Worm (Caenorhabditis elegans) whole organism, young adult: ENCODE measurements around the gene lin-13.

Experiments used
- B0019.2 ChIP-seq: fragments of 200-800 bp; sonication (Bioruptor generic); conservative IDR thresholded peaks from 2 replicates; pipeline ENCODE4 v1.3.6; 2022; ENCODE audit warnings: missing genetic modification reagents, missing genetic modification characterization, missing compliant biosample characterization
- B0035.1 ChIP-seq: sonication (generic microtip); optimal IDR thresholded peaks from 2 replicates; lab custom pipeline; 2016; ENCODE audit warnings: missing genetic modification characterization, mild to moderate bottlenecking, missing compliant biosample characterization, missing genotype, missing genetic modification reagents
- F10E7.11 ChIP-seq: sonication (generic microtip); optimal IDR thresholded peaks from 2 replicates; lab custom pipeline; 2017; ENCODE audit warnings: mild to moderate bottlenecking, missing genetic modification characterization, moderate library complexity, missing compliant biosample characterization
- F49E8.2 ChIP-seq: sonication (generic microtip); optimal IDR thresholded peaks from 3 replicates; lab custom pipeline; 2017; ENCODE audit warnings: missing genetic modification characterization, mild to moderate bottlenecking, missing compliant biosample characterization, antibody characterized with exemption, moderate library complexity; ENCODE audit not compliant: insufficient read depth
- F57A8.1 ChIP-seq: fragments of 200-800 bp; sonication (Bioruptor generic); optimal IDR thresholded peaks from 2 replicates; lab custom pipeline; 2018; ENCODE audit warnings: mild to moderate bottlenecking, missing genetic modification characterization, moderate library complexity, missing compliant biosample characterization
- Y67H2A.10 ChIP-seq: fragments of 200-800 bp; sonication (Bioruptor generic); conservative IDR thresholded peaks from 2 replicates; pipeline ENCODE4 v1.3.6; 2022; ENCODE audit warnings: missing genetic modification reagents, missing genetic modification characterization, missing compliant biosample characterization
- Y79H2A.3 ChIP-seq: fragments of 200-800 bp; sonication (Bioruptor generic); conservative IDR thresholded peaks from 2 replicates; pipeline ENCODE4 v1.3.6; 2022; ENCODE audit warnings: missing genetic modification reagents, missing genetic modification characterization, missing compliant biosample characterization
- Y95B8A.8 ChIP-seq: fragments of 200-800 bp; sonication (Bioruptor generic); IDR thresholded peaks from 2 replicates; pipeline ENCODE4 v1.3.6; 2022; ENCODE audit warnings: missing genetic modification reagents, missing genetic modification characterization, missing compliant biosample characterization
- ama-1 ChIP-seq, 3 experiments: fragments of 150-350 bp in 1 of 3; sonication (generic microtip) in 2 of 3; optimal IDR thresholded peaks; 2 replicates each; lab custom pipeline; 2014 to 2018; ENCODE audit warnings: missing biosample characterization in 2 of 3, missing genetic modification characterization in 2 of 3, missing genetic modification reagents in 2 of 3
- attf-6 ChIP-seq: fragments of 200-800 bp; sonication (Bioruptor generic); IDR thresholded peaks from 2 replicates; pipeline ENCODE4 v1.3.6; 2022; ENCODE audit warnings: missing genetic modification reagents, missing genetic modification characterization, missing compliant biosample characterization
- ceh-40 ChIP-seq: fragments of 200-800 bp; sonication (Bioruptor generic); IDR thresholded peaks from 2 replicates; pipeline ENCODE4 v1.3.6; 2022; ENCODE audit warnings: missing genetic modification characterization, missing compliant biosample characterization
- ceh-79 ChIP-seq: sonication (generic microtip); optimal IDR thresholded peaks from 2 replicates; lab custom pipeline; 2017; ENCODE audit warnings: mild to moderate bottlenecking, missing genetic modification characterization, missing compliant biosample characterization
- ceh-91 ChIP-seq: fragments of 200-800 bp; sonication (Bioruptor generic); IDR thresholded peaks from 2 replicates; pipeline ENCODE4 v1.3.6; 2022; ENCODE audit warnings: missing genetic modification reagents, missing genetic modification characterization, missing compliant biosample characterization
- dpl-1 ChIP-seq: fragments of 150-350 bp; optimal IDR thresholded peaks from 2 replicates; lab custom pipeline; 2014; ENCODE audit warnings: missing biosample characterization, missing genetic modification reagents, missing genetic modification characterization
- efl-1 ChIP-seq: fragments of 150-350 bp; optimal IDR thresholded peaks from 2 replicates; lab custom pipeline; 2014; ENCODE audit warnings: missing biosample characterization, missing genetic modification reagents, missing genetic modification characterization
- egl-18 ChIP-seq: fragments of 200-800 bp; sonication (Bioruptor generic); IDR thresholded peaks from 2 replicates; pipeline ENCODE4 v1.3.6; 2022; ENCODE audit warnings: missing genetic modification reagents, missing genetic modification characterization, missing compliant biosample characterization
- egrh-3 ChIP-seq: fragments of 200-800 bp; sonication (Bioruptor generic); IDR thresholded peaks from 2 replicates; pipeline ENCODE4 v1.3.6; 2022; ENCODE audit warnings: missing genetic modification reagents, missing genetic modification characterization, missing compliant biosample characterization
- ekl-4 ChIP-seq: fragments of 200-800 bp; sonication (Bioruptor generic); IDR thresholded peaks from 2 replicates; pipeline ENCODE4 v1.3.6; 2022; ENCODE audit warnings: missing genetic modification reagents, missing genetic modification characterization, missing compliant biosample characterization
- fkh-3 ChIP-seq: sonication (generic microtip); optimal IDR thresholded peaks from 2 replicates; lab custom pipeline; 2016; ENCODE audit warnings: mild to moderate bottlenecking, missing genetic modification characterization, missing compliant biosample characterization
- hmg-20 ChIP-seq: fragments of 200-800 bp; sonication (Bioruptor generic); IDR thresholded peaks from 2 replicates; pipeline ENCODE4 v1.3.6; 2022; ENCODE audit warnings: missing genetic modification reagents, missing genetic modification characterization, missing compliant biosample characterization
- lag-1 ChIP-seq: fragments of 200-800 bp; sonication (Bioruptor generic); IDR thresholded peaks from 2 replicates; pipeline ENCODE4 v1.3.6; 2022; ENCODE audit warnings: missing genetic modification reagents, missing genetic modification characterization, missing compliant biosample characterization
- lin-26 ChIP-seq: fragments of 200-800 bp; sonication (Bioruptor generic); IDR thresholded peaks from 2 replicates; pipeline ENCODE4 v1.3.6; 2022; ENCODE audit warnings: missing genetic modification reagents, missing genetic modification characterization, missing compliant biosample characterization
- lsl-1 ChIP-seq: fragments of 200-800 bp; sonication (Bioruptor generic); optimal IDR thresholded peaks from 2 replicates; lab custom pipeline; 2018; ENCODE audit warnings: mild to moderate bottlenecking, missing genetic modification characterization, moderate library complexity, missing compliant biosample characterization
- lsy-27 ChIP-seq: sonication (generic microtip); optimal IDR thresholded peaks from 2 replicates; lab custom pipeline; 2017; ENCODE audit warnings: missing genetic modification characterization, mild to moderate bottlenecking, missing compliant biosample characterization, antibody characterized with exemption, missing genotype, borderline replicate concordance; ENCODE audit not compliant: insufficient read depth
- madf-6 ChIP-seq: fragments of 200-800 bp; sonication (Bioruptor generic); IDR thresholded peaks from 2 replicates; pipeline ENCODE4 v1.3.6; 2022; ENCODE audit warnings: missing genetic modification reagents, missing genetic modification characterization, missing compliant biosample characterization
- madf-8 ChIP-seq: fragments of 200-800 bp; sonication (Bioruptor generic); conservative IDR thresholded peaks from 2 replicates; pipeline ENCODE4 v1.3.6; 2022; ENCODE audit warnings: missing genetic modification reagents, missing genetic modification characterization, missing compliant biosample characterization
- mxl-1 ChIP-seq: sonication (generic microtip); optimal IDR thresholded peaks from 2 replicates; lab custom pipeline; 2016; ENCODE audit warnings: missing genetic modification characterization, missing compliant biosample characterization
- nfya-1 ChIP-seq: sonication (generic microtip); optimal IDR thresholded peaks from 2 replicates; lab custom pipeline; 2017; ENCODE audit warnings: antibody characterized with exemption, missing compliant biosample characterization, missing genetic modification characterization, borderline replicate concordance; ENCODE audit not compliant: insufficient read depth
- pbrm-1 ChIP-seq: fragments of 200-800 bp; sonication (Bioruptor generic); IDR thresholded peaks from 2 replicates; pipeline ENCODE4 v1.3.6; 2022; ENCODE audit warnings: missing genetic modification reagents, missing genetic modification characterization, missing compliant biosample characterization
- repo-1 ChIP-seq: sonication (generic microtip); optimal IDR thresholded peaks from 2 replicates; lab custom pipeline; 2017; ENCODE audit warnings: mild to moderate bottlenecking, missing genetic modification characterization, missing compliant biosample characterization
- snpc-1.1 ChIP-seq: sonication (generic microtip); optimal IDR thresholded peaks from 2 replicates; lab custom pipeline; 2017; ENCODE audit warnings: missing genetic modification characterization, mild to moderate bottlenecking, missing compliant biosample characterization, antibody characterized with exemption, moderate library complexity, missing genotype, missing genetic modification reagents; ENCODE audit not compliant: insufficient read depth
- snpc-4 ChIP-seq, 5 experiments: fragments of 150-350 bp in 1 of 5; sonication (generic microtip) in 4 of 5; optimal IDR thresholded peaks; 2 replicates each; lab custom pipeline; 2014 to 2018; ENCODE audit warnings: missing genetic modification characterization in 5 of 5, missing biosample characterization in 3 of 5, antibody characterized with exemption in 2 of 5, mild to moderate bottlenecking in 2 of 5, missing compliant biosample characterization in 2 of 5, missing genotype in 2 of 5, moderate library complexity in 2 of 5, missing genetic modification reagents in 1 of 5
- sptf-2 ChIP-seq: fragments of 200-800 bp; sonication (Bioruptor generic); optimal IDR thresholded peaks from 2 replicates; lab custom pipeline; 2018; ENCODE audit warnings: mild to moderate bottlenecking, missing genetic modification characterization, missing compliant biosample characterization
- tlf-1 ChIP-seq: fragments of 200-800 bp; sonication (Bioruptor generic); optimal IDR thresholded peaks from 2 replicates; lab custom pipeline; 2018; ENCODE audit warnings: mild to moderate bottlenecking, missing genetic modification characterization, missing compliant biosample characterization
- zfh-2 ChIP-seq: fragments of 200-800 bp; sonication (Bioruptor generic); conservative IDR thresholded peaks from 2 replicates; pipeline ENCODE4 v1.3.6; 2022; ENCODE audit warnings: missing genetic modification reagents, missing genetic modification characterization, missing compliant biosample characterization
- ztf-28 ChIP-seq: fragments of 200-800 bp; sonication (Bioruptor generic); IDR thresholded peaks from 2 replicates; pipeline ENCODE4 v1.3.6; 2022; ENCODE audit warnings: missing genetic modification reagents, missing genetic modification characterization, missing compliant biosample characterization
- ztf-3 ChIP-seq: fragments of 200-800 bp; sonication (Bioruptor generic); optimal IDR thresholded peaks from 2 replicates; lab custom pipeline; 2018; ENCODE audit warnings: mild to moderate bottlenecking, missing genetic modification characterization, missing compliant biosample characterization
- ztf-6 ChIP-seq: fragments of 200-800 bp; sonication (Bioruptor generic); IDR thresholded peaks from 2 replicates; pipeline ENCODE4 v1.3.6; 2022; ENCODE audit warnings: missing genetic modification reagents, missing genetic modification characterization, missing compliant biosample characterization

The lin-13 gene

ce11 chrIII:7656474-7656873, 52.8 kb downstream of the lin-13 start, which contains the start of gene ZK783.7:
TSS of gene ZK783.7 (plus strand) at chrIII:7656719.
- no peak for TF ChIP-seq madf-6
- no peak for TF ChIP-seq efl-1 (GFP tag; lab: Kevin White, UChicago)
- TF ChIP-seq Y95B8A.8: no peak
- no peak for TF ChIP-seq ztf-3 (GFP tag; lab: Kevin White, UChicago)
- no peak for TF ChIP-seq ekl-4 (GFP tag; lab: Robert Waterston, UW)
- TF ChIP-seq fkh-3 (tag; lab: Kevin White, UChicago): no peak
- TF ChIP-seq B0019.2 (GFP tag; lab: Robert Waterston, UW): no peak
- TF ChIP-seq madf-8 (GFP tag; lab: Robert Waterston, UW): no peak
- TF ChIP-seq, all 124 proteins: peak for 0

ce11 chrIII:7655932-7656331, 53.4 kb downstream of the lin-13 start, which contains the start of gene baz-2:
TSS of gene baz-2 (minus strand) at chrIII:7656032.
- no peak for TF ChIP-seq attf-6
- TF ChIP-seq pbrm-1 (GFP tag; lab: Robert Waterston, UW): no peak
- TF ChIP-seq F10E7.11 (tag; lab: Kevin White, UChicago): no peak
- TF ChIP-seq ama-1 (optimal IDR thresholded peaks at IDR 0.05; lab: Kevin White, UChicago): no peak
- no peak for TF ChIP-seq ama-1 (GFP tag; optimal IDR thresholded peaks at IDR 0.05; lab: Kevin White, UChicago)
- TF ChIP-seq ztf-6 (GFP tag; lab: Robert Waterston, UW): no peak
- no peak for TF ChIP-seq F49E8.2 (tag; lab: Kevin White, UChicago)
- no peak for TF ChIP-seq mxl-1 (tag; lab: Kevin White, UChicago)
- no peak for TF ChIP-seq lag-1 (GFP tag; lab: Robert Waterston, UW)
- no peak for TF ChIP-seq lsl-1 (GFP tag; lab: Kevin White, UChicago)
- TF ChIP-seq madf-8 (GFP tag; lab: Robert Waterston, UW): no peak
- TF ChIP-seq Y79H2A.3 (GFP tag; lab: Robert Waterston, UW): no peak
- no peak for TF ChIP-seq repo-1 (tag; lab: Kevin White, UChicago)
- TF ChIP-seq ceh-40 (GFP tag; lab: Robert Waterston, UW): no peak
- TF ChIP-seq madf-6: no peak
- TF ChIP-seq snpc-4 (GFP tag; optimal IDR thresholded peaks at IDR 0.05; lab: Kevin White, UChicago): no peak
- no peak for TF ChIP-seq snpc-4 (tag; optimal IDR thresholded peaks at IDR 0.05; lab: Kevin White, UChicago)
- TF ChIP-seq ceh-91 (GFP tag; lab: Robert Waterston, UW): no peak
- TF ChIP-seq ztf-28 (GFP tag; lab: Robert Waterston, UW): no peak
- no peak for TF ChIP-seq lsy-27 (tag; lab: Kevin White, UChicago)
- TF ChIP-seq, all 124 proteins: peak for 0

ce11 chrIII:7655498-7655897, 53.8 kb downstream of the lin-13 start:
- TF ChIP-seq egrh-3 (GFP tag; lab: Robert Waterston, UW) (0 out of 2 replicates have a peak, but pooled peaks have one; percentile 18), ceh-79 (tag; lab: Kevin White, UChicago) (no peak), dpl-1 (GFP tag; lab: Kevin White, UChicago) (no peak), egl-18 (no peak), zfh-2 (peak; percentile 53), Y67H2A.10 (no peak), lin-26 (GFP tag; lab: Robert Waterston, UW) (0 out of 2 replicates have a peak, but pooled peaks have one; percentile 28), B0035.1 (tag; lab: Kevin White, UChicago) (no peak), tlf-1 (no peak), sptf-2 (GFP tag; lab: Kevin White, UChicago) (no peak), F57A8.1 (GFP tag; lab: Kevin White, UChicago) (no peak), hmg-20 (GFP tag; lab: Robert Waterston, UW) (no peak), Y79H2A.3 (GFP tag; lab: Robert Waterston, UW) (no peak), nfya-1 (tag; lab: Kevin White, UChicago) (no peak), snpc-1.1 (tag; lab: Kevin White, UChicago) (no peak)
